Worm (Caenorhabditis elegans) whole organism, L1 larva: Measurements from ENCODE around the gene lron-1.

Experiments
- C04F5.9 ChIP-seq: sonication (generic microtip); optimal IDR thresholded peaks from 2 replicates; lab custom pipeline; 2016; ENCODE audit warnings: missing genetic modification characterization, missing compliant biosample characterization
- C16A3.4 ChIP-seq: fragments of 150-350 bp; optimal IDR thresholded peaks from 2 replicates; lab custom pipeline; 2014; ENCODE audit warnings: missing biosample characterization, missing genetic modification characterization
- Y116A8C.19 ChIP-seq: sonication (generic microtip); optimal IDR thresholded peaks from 2 replicates; lab custom pipeline; 2016; ENCODE audit warnings: missing compliant biosample characterization, missing genetic modification characterization, borderline replicate concordance
- aha-1 ChIP-seq: fragments of 150-350 bp; optimal IDR thresholded peaks from 2 replicates; lab custom pipeline; 2014; ENCODE audit warnings: missing biosample characterization, missing genetic modification characterization
- ceh-90 ChIP-seq: sonication (generic microtip); optimal IDR thresholded peaks from 2 replicates; lab custom pipeline; 2016; ENCODE audit warnings: missing genetic modification characterization, missing compliant biosample characterization
- dsc-1 ChIP-seq: sonication (generic microtip); optimal IDR thresholded peaks from 2 replicates; lab custom pipeline; 2016; ENCODE audit warnings: mild to moderate bottlenecking, missing genetic modification characterization, missing compliant biosample characterization
- egl-27 ChIP-seq, 2 experiments: fragments of 150-350 bp in 1 of 2; sonication (generic microtip); optimal IDR thresholded peaks; 3 replicates each; lab custom pipeline; 2017 to 2018; ENCODE audit warnings: missing biosample characterization in 2 of 2, missing genetic modification characterization in 2 of 2, missing genetic modification reagents in 2 of 2
- elt-3 ChIP-seq, 6 experiments: fragments of 150-350 bp in 1 of 6; sonication (generic microtip); optimal IDR thresholded peaks; 2 replicates each; lab custom pipeline; 2017 to 2018; ENCODE audit warnings: missing biosample characterization in 6 of 6, missing genetic modification characterization in 6 of 6, inconsistent platforms in 1 of 6
- fkh-8 ChIP-seq: sonication (generic microtip); optimal IDR thresholded peaks from 2 replicates; lab custom pipeline; 2016; ENCODE audit warnings: mild to moderate bottlenecking, missing genetic modification characterization, missing compliant biosample characterization
- jun-1 ChIP-seq: fragments of 150-350 bp; optimal IDR thresholded peaks from 2 replicates; lab custom pipeline; 2014; ENCODE audit warnings: missing biosample characterization, missing genetic modification reagents, missing genetic modification characterization
- lin-39 ChIP-seq: fragments of 150-350 bp; optimal IDR thresholded peaks from 2 replicates; lab custom pipeline; 2014; ENCODE audit warnings: missing biosample characterization, missing genetic modification reagents, missing genetic modification characterization
- lsy-2 ChIP-seq, 2 experiments: fragments of 150-350 bp; optimal IDR thresholded peaks; 2 replicates each; lab custom pipeline; 2014; ENCODE audit warnings: missing biosample characterization in 2 of 2, missing genetic modification characterization in 2 of 2
- mab-9 ChIP-seq: fragments of 200-800 bp; sonication (Bioruptor generic); IDR thresholded peaks from 2 replicates; pipeline ENCODE4 v1.3.6; 2022; ENCODE audit warnings: missing genetic modification reagents, missing genetic modification characterization, missing compliant biosample characterization
- mdl-1 ChIP-seq, 2 experiments: fragments of 150-350 bp; optimal IDR thresholded peaks; 2 replicates each; lab custom pipeline; 2014 to 2017; ENCODE audit warnings: missing biosample characterization in 2 of 2, missing genetic modification characterization in 2 of 2, inconsistent platforms in 1 of 2
- mef-2 ChIP-seq: fragments of 150-350 bp; optimal IDR thresholded peaks from 2 replicates; lab custom pipeline; 2014; ENCODE audit warnings: missing biosample characterization, missing genetic modification characterization
- nhr-19 ChIP-seq: fragments of 200-800 bp; sonication (Bioruptor generic); conservative IDR thresholded peaks from 2 replicates; pipeline ENCODE4 v1.3.6; 2022; ENCODE audit warnings: missing genetic modification characterization, missing compliant biosample characterization
- nhr-28 ChIP-seq: fragments of 150-350 bp; optimal IDR thresholded peaks from 2 replicates; lab custom pipeline; 2014; ENCODE audit warnings: missing biosample characterization, missing genetic modification characterization
- nhr-47 ChIP-seq: sonication (generic microtip); optimal IDR thresholded peaks from 2 replicates; lab custom pipeline; 2016; ENCODE audit warnings: mild to moderate bottlenecking, missing genetic modification characterization, moderate library complexity, missing compliant biosample characterization
- nhr-76 ChIP-seq: sonication (generic microtip); optimal IDR thresholded peaks from 2 replicates; lab custom pipeline; 2017; ENCODE audit warnings: missing biosample characterization, missing genetic modification characterization
- nhr-84 ChIP-seq: sonication (generic microtip); optimal IDR thresholded peaks from 2 replicates; lab custom pipeline; 2017; ENCODE audit warnings: missing biosample characterization, missing genetic modification characterization
- sox-4 ChIP-seq: sonication (generic microtip); optimal IDR thresholded peaks from 2 replicates; lab custom pipeline; 2016; ENCODE audit warnings: missing genetic modification characterization, missing compliant biosample characterization
- swsn-7 ChIP-seq: sonication (generic microtip); optimal IDR thresholded peaks from 2 replicates; lab custom pipeline; 2016; ENCODE audit warnings: missing genetic modification characterization, missing compliant biosample characterization
- tbx-2 ChIP-seq: sonication (generic microtip); optimal IDR thresholded peaks from 2 replicates; lab custom pipeline; 2016; ENCODE audit warnings: missing genetic modification characterization, missing compliant biosample characterization
- tlp-1 ChIP-seq: fragments of 150-350 bp; optimal IDR thresholded peaks from 2 replicates; lab custom pipeline; 2014; ENCODE audit warnings: missing biosample characterization, missing genetic modification characterization
- unc-62 ChIP-seq: fragments of 150-350 bp; optimal IDR thresholded peaks from 2 replicates; lab custom pipeline; 2014; ENCODE audit warnings: missing biosample characterization, missing genetic modification reagents, missing genetic modification characterization
- vab-15 ChIP-seq: sonication (generic microtip); optimal IDR thresholded peaks from 2 replicates; lab custom pipeline; 2017; ENCODE audit warnings: missing genotype, mild to moderate bottlenecking, missing genetic modification characterization, missing compliant biosample characterization
- zip-4 ChIP-seq: fragments of 200-800 bp; sonication (Bioruptor generic); optimal IDR thresholded peaks from 2 replicates; lab custom pipeline; 2018; ENCODE audit warnings: mild to moderate bottlenecking, missing genetic modification characterization, moderate library complexity, missing compliant biosample characterization

Gene lron-1

ce11 chrX:14611074-14611473, 38.6 kb downstream of the lron-1 start, which contains the start of gene rbc-1:
TSS of gene rbc-1 (plus strand) at chrX:14611374.
- TF ChIP-seq nhr-76 (tag; lab: Kevin White, UChicago): no peak
- TF ChIP-seq mab-9 (GFP tag; lab: Robert Waterston, UW): no peak
- TF ChIP-seq mef-2: no peak
- no peak for TF ChIP-seq egl-27 (tag; optimal IDR thresholded peaks at IDR 0.05; lab: Kevin White, UChicago)
- no peak for TF ChIP-seq C04F5.9 (tag; lab: Kevin White, UChicago)
- no peak for TF ChIP-seq nhr-84 (tag; lab: Kevin White, UChicago)
- no peak for TF ChIP-seq nhr-47
- no peak for TF ChIP-seq vab-15 (tag; lab: Kevin White, UChicago)
- no peak for TF ChIP-seq nhr-19 (GFP tag; lab: Robert Waterston, UW)
- TF ChIP-seq zip-4 (GFP tag; lab: Kevin White, UChicago): no peak

DNA sequence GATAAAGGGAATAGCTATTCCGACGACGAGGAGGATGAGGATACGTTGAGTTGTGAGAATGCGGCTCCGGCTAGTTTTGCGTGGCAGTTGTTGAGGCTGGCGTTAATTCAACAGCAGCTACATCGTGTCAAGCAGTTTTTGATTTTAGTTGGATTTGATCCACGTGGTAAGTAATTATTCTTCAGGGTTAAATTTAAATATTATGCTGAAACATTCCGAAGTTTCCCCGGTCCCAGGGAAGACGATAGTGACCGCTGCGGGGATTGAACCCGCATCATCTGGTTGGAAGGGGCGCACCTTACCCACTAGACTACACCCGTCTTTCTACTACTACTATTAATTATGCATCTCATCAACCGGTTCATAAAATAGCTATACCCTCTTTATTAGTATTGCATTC, 48.7 kb downstream of the lron-1 start:
- TF ChIP-seq fkh-8 (tag; lab: Kevin White, UChicago) (no peak), swsn-7 (tag; lab: Kevin White, UChicago) (no peak), sox-4 (no peak), Y116A8C.19 (tag; lab: Kevin White, UChicago) (no peak), zip-4 (GFP tag; lab: Kevin White, UChicago) (no peak), tlp-1 (tag; lab: Kevin White, UChicago) (no peak), lsy-2 (tag; optimal IDR thresholded peaks at IDR 0.05; lab: Kevin White, UChicago) (no peak), dsc-1 (tag; lab: Kevin White, UChicago) (no peak), elt-3 (tag; optimal IDR thresholded peaks at IDR 0.05; lab: Kevin White, UChicago) (no peak), aha-1 (tag; lab: Kevin White, UChicago) (no peak), tbx-2 (no peak), jun-1 (no peak), C16A3.4 (tag; lab: Kevin White, UChicago) (no peak), ceh-90 (tag; lab: Kevin White, UChicago) (no peak), mdl-1 (tag; optimal IDR thresholded peaks at IDR 0.05; lab: Kevin White, UChicago) (no peak), unc-62 (GFP tag; lab: Kevin White, UChicago) (no peak), lin-39 (tag; lab: Kevin White, UChicago) (no peak), nhr-28 (tag; lab: Kevin White, UChicago) (no peak)
